Worm (Caenorhabditis elegans): Measurements from ENCODE around the gene aexr-1.

aexr-1 gene

ce11 chrX:6653173-6653572, 18.1 kb upstream of the aexr-1 start (continued):
- TF ChIP-seq lin-13 (GFP tag; optimal IDR thresholded peaks at IDR 0.05) (no peak), egl-13 (tag; optimal IDR thresholded peaks at IDR 0.05) (no peak), unc-86 (tag; optimal IDR thresholded peaks at IDR 0.05) (no peak), C34B4.2 (tag; optimal IDR thresholded peaks at IDR 0.05) (no peak), swsn-7 (tag; optimal IDR thresholded peaks at IDR 0.05) (no peak), nhr-20 (tag; optimal IDR thresholded peaks at IDR 0.05) (peak; percentile 39), lin-15B (tag; optimal IDR thresholded peaks at IDR 0.05) (no peak), pag-3 (tag; optimal IDR thresholded peaks at IDR 0.05; ENCODE audit: borderline replicate concordance, insufficient read depth) (no peak), lsy-2 (tag; optimal IDR thresholded peaks at IDR 0.05) (peak in 1 of 2 experiments; percentile 2), lin-14 (GFP tag; optimal IDR thresholded peaks at IDR 0.05) (peak; percentile 49), ceh-90 (tag; optimal IDR thresholded peaks at IDR 0.05) (no peak), nhr-77 (tag; optimal IDR thresholded peaks at IDR 0.05) (no peak), nhr-47 (tag; optimal IDR thresholded peaks at IDR 0.05) (no peak), blmp-1 (tag; optimal IDR thresholded peaks at IDR 0.05) (peak; percentile 48), nhr-12 (tag; optimal IDR thresholded peaks at IDR 0.05) (no peak), sox-4 (tag; optimal IDR thresholded peaks at IDR 0.05) (no peak), lir-3 (tag; optimal IDR thresholded peaks at IDR 0.05; ENCODE audit: poor library complexity) (no peak), ama-1 (optimal IDR thresholded peaks at IDR 0.05) (no peak), efl-3 (GFP tag; optimal IDR thresholded peaks at IDR 0.05) (no peak), unc-130 (tag; optimal IDR thresholded peaks at IDR 0.05) (no peak), tbx-2 (tag; optimal IDR thresholded peaks at IDR 0.05) (no peak), C16A3.4 (tag; optimal IDR thresholded peaks at IDR 0.05) (no peak), mef-2 (tag; optimal IDR thresholded peaks at IDR 0.05) (no peak), unc-98 (GFP tag; IDR thresholded peaks at IDR 0.05) (no peak), nhr-19 (GFP tag; conservative IDR thresholded peaks at IDR 0.05) (no peak), C04F5.9 (tag; optimal IDR thresholded peaks at IDR 0.05) (no peak), fkh-8 (tag; optimal IDR thresholded peaks at IDR 0.05) (no peak), pax-3 (tag; optimal IDR thresholded peaks at IDR 0.05) (no peak), ztf-11 (tag; optimal IDR thresholded peaks at IDR 0.05) (no peak), mab-9 (GFP tag; IDR thresholded peaks at IDR 0.05) (no peak), irx-1 (tag; optimal IDR thresholded peaks at IDR 0.05) (no peak), alr-1 (tag; optimal IDR thresholded peaks at IDR 0.05; ENCODE audit: borderline replicate concordance) (no peak), jun-1 (tag; optimal IDR thresholded peaks at IDR 0.05) (no peak)

- no peak for TF ChIP-seq efl-1 (optimal IDR thresholded peaks at IDR 0.05)
- TF ChIP-seq efl-1 (GFP tag; optimal IDR thresholded peaks at IDR 0.05 in 1 of 2), result peak in 1 of 2 experiments; percentile 79
- TF ChIP-seq fkh-10 (GFP tag; optimal IDR thresholded peaks at IDR 0.05), result no peak
- peak; percentile 15 for TF ChIP-seq lin-14 (GFP tag; optimal IDR thresholded peaks at IDR 0.05)
- TF ChIP-seq Y116A8C.19 (tag; optimal IDR thresholded peaks at IDR 0.05; ENCODE audit: borderline replicate concordance), result no peak
- peak in 1 of 6 experiments; percentile 31 for TF ChIP-seq elt-3 (tag; optimal IDR thresholded peaks at IDR 0.05)
- TF ChIP-seq unc-98 (GFP tag; IDR thresholded peaks at IDR 0.05), result no peak
- no peak for TF ChIP-seq hlh-17 (GFP tag; optimal IDR thresholded peaks at IDR 0.05; ENCODE audit: borderline replicate concordance)
- no peak for TF ChIP-seq ceh-90 (tag; optimal IDR thresholded peaks at IDR 0.05)
- peak; percentile 49 for TF ChIP-seq blmp-1 (tag; optimal IDR thresholded peaks at IDR 0.05)
- TF ChIP-seq lir-3 (tag; optimal IDR thresholded peaks at IDR 0.05; ENCODE audit: poor library complexity), result no peak
- no peak for TF ChIP-seq lin-35 (GFP tag; optimal IDR thresholded peaks at IDR 0.05)
- no peak for TF ChIP-seq aly-2 (tag; optimal IDR thresholded peaks at IDR 0.05)
- peak; percentile 0 for TF ChIP-seq nhr-90 (tag; optimal IDR thresholded peaks at IDR 0.05; ENCODE audit: poor library complexity)
Measured at ce11 chrX:6649573-6649972, 14.5 kb upstream of the aexr-1 start.
